Worm (Caenorhabditis elegans) whole organism, young adult: ENCODE measurements around the gene sri-78.

Source experiments
- Y56A3A.18 ChIP-seq: fragments of 200-800 bp; sonication (Bioruptor generic); IDR thresholded peaks from 2 replicates; pipeline ENCODE4 v1.3.6; 2022; ENCODE audit warnings: missing genetic modification reagents, missing genetic modification characterization, missing compliant biosample characterization
- ama-1 ChIP-seq, 3 experiments: fragments of 150-350 bp in 1 of 3; sonication (generic microtip) in 2 of 3; optimal IDR thresholded peaks; 2 replicates each; lab custom pipeline; 2014 to 2018; ENCODE audit warnings: missing biosample characterization in 2 of 3, missing genetic modification characterization in 2 of 3, missing genetic modification reagents in 2 of 3
- attf-3 ChIP-seq: fragments of 200-800 bp; sonication (Bioruptor generic); conservative IDR thresholded peaks from 2 replicates; pipeline ENCODE4 v1.3.6; 2022; ENCODE audit warnings: missing genetic modification reagents, missing genetic modification characterization, missing compliant biosample characterization
- bed-1 ChIP-seq: fragments of 200-800 bp; sonication (Bioruptor generic); IDR thresholded peaks from 2 replicates; pipeline ENCODE4 v1.3.6; 2022; ENCODE audit warnings: missing genetic modification reagents, missing genetic modification characterization, missing compliant biosample characterization
- ekl-4 ChIP-seq: fragments of 200-800 bp; sonication (Bioruptor generic); IDR thresholded peaks from 2 replicates; pipeline ENCODE4 v1.3.6; 2022; ENCODE audit warnings: missing genetic modification reagents, missing genetic modification characterization, missing compliant biosample characterization
- ets-4 ChIP-seq: fragments of 200-800 bp; sonication (Bioruptor generic); optimal IDR thresholded peaks from 2 replicates; lab custom pipeline; 2018; ENCODE audit warnings: mild to moderate bottlenecking, missing genetic modification characterization, missing compliant biosample characterization
- lsy-27 ChIP-seq: sonication (generic microtip); optimal IDR thresholded peaks from 2 replicates; lab custom pipeline; 2017; ENCODE audit warnings: missing genetic modification characterization, mild to moderate bottlenecking, missing compliant biosample characterization, antibody characterized with exemption, missing genotype, borderline replicate concordance; ENCODE audit not compliant: insufficient read depth
- nfya-1 ChIP-seq: sonication (generic microtip); optimal IDR thresholded peaks from 2 replicates; lab custom pipeline; 2017; ENCODE audit warnings: antibody characterized with exemption, missing compliant biosample characterization, missing genetic modification characterization, borderline replicate concordance; ENCODE audit not compliant: insufficient read depth
- snpc-4 ChIP-seq, 5 experiments: fragments of 150-350 bp in 1 of 5; sonication (generic microtip) in 4 of 5; optimal IDR thresholded peaks; 2 replicates each; lab custom pipeline; 2014 to 2018; ENCODE audit warnings: missing genetic modification characterization in 5 of 5, missing biosample characterization in 3 of 5, antibody characterized with exemption in 2 of 5, mild to moderate bottlenecking in 2 of 5, missing compliant biosample characterization in 2 of 5, missing genotype in 2 of 5, moderate library complexity in 2 of 5, missing genetic modification reagents in 1 of 5
- unc-62 ChIP-seq: fragments of 150-350 bp; optimal IDR thresholded peaks from 2 replicates; lab custom pipeline; 2014; ENCODE audit warnings: missing biosample characterization, missing genetic modification reagents, missing genetic modification characterization
- zim-3 ChIP-seq: sonication (generic microtip); optimal IDR thresholded peaks from 2 replicates; lab custom pipeline; 2017; ENCODE audit warnings: mild to moderate bottlenecking, missing genetic modification characterization, moderate library complexity, missing compliant biosample characterization
- ztf-25 ChIP-seq: fragments of 200-800 bp; sonication (Bioruptor generic); IDR thresholded peaks from 2 replicates; pipeline ENCODE4 v1.3.6; 2022; ENCODE audit warnings: missing genetic modification reagents, missing genetic modification characterization, missing compliant biosample characterization

DNA sequence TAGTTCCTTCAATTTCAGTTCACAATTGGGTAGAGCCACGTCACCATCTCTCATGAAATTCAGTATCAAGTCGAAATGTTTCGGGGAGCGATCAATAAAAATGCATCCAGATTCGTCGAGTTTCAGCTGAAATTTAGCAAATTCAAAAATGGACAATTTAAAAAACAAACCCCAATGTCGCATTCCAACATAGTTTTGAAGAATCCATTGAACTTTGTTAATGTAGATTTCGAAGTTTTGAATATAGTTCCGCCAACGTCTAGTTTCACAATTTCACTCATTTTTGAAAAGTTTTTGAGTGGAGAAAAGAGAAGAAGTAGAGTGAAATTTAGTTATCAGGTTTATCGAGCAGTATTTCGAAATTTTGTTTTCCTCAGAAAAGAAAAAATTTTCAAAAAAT, 36.8 kb downstream of the sri-78 start, which contains the start of gene ZC239.14:
- TF ChIP-seq nfya-1 (tag; lab: Kevin White, UChicago): no peak
- TF ChIP-seq snpc-4 (GFP tag; optimal IDR thresholded peaks at IDR 0.05; lab: Kevin White, UChicago): no peak
- TF ChIP-seq snpc-4 (tag; optimal IDR thresholded peaks at IDR 0.05; lab: Kevin White, UChicago): no peak
- TF ChIP-seq ama-1 (optimal IDR thresholded peaks at IDR 0.05; lab: Kevin White, UChicago): no peak
- no peak for TF ChIP-seq ama-1 (GFP tag; optimal IDR thresholded peaks at IDR 0.05; lab: Kevin White, UChicago)
- no peak for TF ChIP-seq zim-3
- TF ChIP-seq ekl-4: no peak
- TF ChIP-seq unc-62: no peak
- no peak for TF ChIP-seq attf-3
- TF ChIP-seq ets-4 (GFP tag; lab: Kevin White, UChicago): no peak
- TF ChIP-seq lsy-27 (tag; lab: Kevin White, UChicago): no peak
- no peak for TF ChIP-seq Y56A3A.18 (GFP tag; lab: Robert Waterston, UW)
- TF ChIP-seq bed-1 (GFP tag; lab: Robert Waterston, UW): no peak
- no peak for TF ChIP-seq ztf-25 (GFP tag; lab: Robert Waterston, UW)
